Worm (Caenorhabditis elegans) whole organism, L3 larva: ENCODE results near the gene egl-10.

Source experiments
- R02D3.7 ChIP-seq: fragments of 150-350 bp; optimal IDR thresholded peaks from 2 replicates; lab custom pipeline; 2014; ENCODE audit warnings: missing biosample characterization, missing genetic modification characterization
- ZK546.5 ChIP-seq: sonication (generic microtip); optimal IDR thresholded peaks from 2 replicates; lab custom pipeline; 2017; ENCODE audit warnings: missing biosample characterization, missing genetic modification characterization
- aly-2 ChIP-seq: fragments of 150-350 bp; optimal IDR thresholded peaks from 2 replicates; lab custom pipeline; 2014; ENCODE audit warnings: missing biosample characterization, missing genetic modification characterization
- ceh-16 ChIP-seq: sonication (generic microtip); optimal IDR thresholded peaks from 2 replicates; lab custom pipeline; 2017; ENCODE audit warnings: missing biosample characterization, missing genetic modification characterization
- ceh-28 ChIP-seq: fragments of 150-350 bp; optimal IDR thresholded peaks from 2 replicates; lab custom pipeline; 2014; ENCODE audit warnings: missing biosample characterization, missing genetic modification reagents, missing genetic modification characterization
- ceh-82 ChIP-seq: fragments of 150-350 bp; optimal IDR thresholded peaks from 2 replicates; lab custom pipeline; 2014; ENCODE audit warnings: missing biosample characterization, missing genetic modification characterization
- ceh-9 ChIP-seq: sonication (generic microtip); optimal IDR thresholded peaks from 2 replicates; lab custom pipeline; 2018; ENCODE audit warnings: missing biosample characterization, missing genetic modification characterization
- daf-12 ChIP-seq: fragments of 150-350 bp; optimal IDR thresholded peaks from 2 replicates; lab custom pipeline; 2014; ENCODE audit warnings: missing biosample characterization, missing genetic modification reagents, missing genetic modification characterization
- egl-27 ChIP-seq: sonication (generic microtip); optimal IDR thresholded peaks from 4 replicates; lab custom pipeline; 2017; ENCODE audit warnings: missing biosample characterization, missing genetic modification reagents, missing genetic modification characterization
- egl-5 ChIP-seq: fragments of 150-350 bp; optimal IDR thresholded peaks from 2 replicates; lab custom pipeline; 2017; ENCODE audit warnings: missing biosample characterization, missing genetic modification reagents, missing genetic modification characterization, inconsistent platforms
- elt-1 ChIP-seq: fragments of 150-350 bp; optimal IDR thresholded peaks from 2 replicates; lab custom pipeline; 2014; ENCODE audit warnings: missing biosample characterization, missing genetic modification characterization
- elt-3 ChIP-seq, 3 experiments: fragments of 150-350 bp in 1 of 3; sonication (generic microtip) in 2 of 3; optimal IDR thresholded peaks; 2 replicates in 2 of 3; 4 replicates in 1 of 3; lab custom pipeline; 2014 to 2017; ENCODE audit warnings: missing biosample characterization in 3 of 3, missing genetic modification characterization in 3 of 3
- eor-1 ChIP-seq, 2 experiments: fragments of 150-350 bp; optimal IDR thresholded peaks; 2 replicates each; lab custom pipeline; 2014 to 2018; ENCODE audit warnings: missing biosample characterization in 2 of 2, missing genetic modification characterization in 2 of 2
- fkh-10 ChIP-seq: sonication (generic microtip); optimal IDR thresholded peaks from 2 replicates; lab custom pipeline; 2017; ENCODE audit warnings: missing biosample characterization, missing genetic modification reagents, missing genetic modification characterization
- fkh-2 ChIP-seq: fragments of 150-350 bp; optimal IDR thresholded peaks from 2 replicates; lab custom pipeline; 2014; ENCODE audit warnings: missing biosample characterization, missing genetic modification reagents, missing genetic modification characterization
- hmg-11 ChIP-seq: sonication (generic microtip); optimal IDR thresholded peaks from 2 replicates; lab custom pipeline; 2016; ENCODE audit warnings: missing genetic modification characterization, missing compliant biosample characterization
- jun-1 ChIP-seq: fragments of 150-350 bp; optimal IDR thresholded peaks from 2 replicates; lab custom pipeline; 2014; ENCODE audit warnings: missing biosample characterization, missing genetic modification reagents, missing genetic modification characterization
- lin-39 ChIP-seq: fragments of 150-350 bp; optimal IDR thresholded peaks from 2 replicates; lab custom pipeline; 2018; ENCODE audit warnings: missing biosample characterization, missing genetic modification reagents, missing genetic modification characterization
- lsy-12 ChIP-seq: sonication (generic microtip); optimal IDR thresholded peaks from 2 replicates; lab custom pipeline; 2016; ENCODE audit warnings: mild to moderate bottlenecking, missing genetic modification characterization, missing compliant biosample characterization
- mml-1 ChIP-seq: fragments of 150-350 bp; sonication (generic microtip); optimal IDR thresholded peaks from 3 replicates; lab custom pipeline; 2014; ENCODE audit warnings: missing biosample characterization, missing genetic modification characterization
- nfya-1 ChIP-seq: sonication (generic microtip); optimal IDR thresholded peaks from 2 replicates; lab custom pipeline; 2017; ENCODE audit warnings: missing genetic modification characterization, mild to moderate bottlenecking, missing compliant biosample characterization, antibody characterized with exemption, moderate library complexity; ENCODE audit not compliant: insufficient read depth
- nhr-11 ChIP-seq: fragments of 150-350 bp; optimal IDR thresholded peaks from 2 replicates; lab custom pipeline; 2014; ENCODE audit warnings: missing biosample characterization, missing genetic modification characterization
- nhr-23 ChIP-seq: fragments of 150-350 bp; optimal IDR thresholded peaks from 2 replicates; lab custom pipeline; 2014; ENCODE audit warnings: missing biosample characterization, missing genetic modification reagents, missing genetic modification characterization
- nhr-237 ChIP-seq: fragments of 150-350 bp; optimal IDR thresholded peaks from 2 replicates; lab custom pipeline; 2014; ENCODE audit warnings: missing biosample characterization, missing genetic modification characterization
- nhr-25 ChIP-seq: sonication (generic microtip); optimal IDR thresholded peaks from 2 replicates; lab custom pipeline; 2017; ENCODE audit warnings: missing biosample characterization, missing genetic modification characterization
- nhr-28 ChIP-seq: fragments of 150-350 bp; optimal IDR thresholded peaks from 2 replicates; lab custom pipeline; 2014; ENCODE audit warnings: missing biosample characterization, missing genetic modification characterization
- nhr-67 ChIP-seq: fragments of 150-350 bp; optimal IDR thresholded peaks from 2 replicates; lab custom pipeline; 2014; ENCODE audit warnings: missing biosample characterization, missing genetic modification characterization
- nhr-76 ChIP-seq: fragments of 150-350 bp; sonication (generic microtip); optimal IDR thresholded peaks from 5 replicates; lab custom pipeline; 2014; ENCODE audit warnings: missing biosample characterization, missing genetic modification characterization
- nhr-77 ChIP-seq: fragments of 150-350 bp; optimal IDR thresholded peaks from 2 replicates; lab custom pipeline; 2014; ENCODE audit warnings: missing biosample characterization, missing genetic modification characterization
- pha-4 ChIP-seq: fragments of 150-350 bp; optimal IDR thresholded peaks from 2 replicates; lab custom pipeline; 2014; ENCODE audit warnings: missing biosample characterization, missing genetic modification reagents, missing genetic modification characterization
- pqm-1 ChIP-seq: fragments of 150-350 bp; optimal IDR thresholded peaks from 2 replicates; lab custom pipeline; 2017; ENCODE audit warnings: missing biosample characterization, missing genetic modification characterization, inconsistent platforms
- skn-1 ChIP-seq: fragments of 150-350 bp; optimal IDR thresholded peaks from 2 replicates; lab custom pipeline; 2014; ENCODE audit warnings: missing biosample characterization, missing genetic modification characterization
- snpc-4 ChIP-seq: fragments of 150-350 bp; optimal IDR thresholded peaks from 2 replicates; lab custom pipeline; 2014; ENCODE audit warnings: missing biosample characterization, missing genetic modification characterization
- tbx-2 ChIP-seq: sonication (generic microtip); optimal IDR thresholded peaks from 2 replicates; lab custom pipeline; 2016; ENCODE audit warnings: mild to moderate bottlenecking, missing genetic modification characterization, missing compliant biosample characterization
- unc-62 ChIP-seq: fragments of 150-350 bp; sonication (generic microtip); optimal IDR thresholded peaks from 4 replicates; lab custom pipeline; 2014; ENCODE audit warnings: missing biosample characterization, missing genetic modification reagents, missing genetic modification characterization
- zag-1 ChIP-seq: fragments of 150-350 bp; optimal IDR thresholded peaks from 2 replicates; lab custom pipeline; 2014; ENCODE audit warnings: missing biosample characterization, missing genetic modification characterization
- ztf-4 ChIP-seq: fragments of 150-350 bp; optimal IDR thresholded peaks from 2 replicates; lab custom pipeline; 2014; ENCODE audit warnings: missing biosample characterization, missing genetic modification characterization

The egl-10 gene

ce11 chrV:12465399-12465798 lies 2.6 kb upstream of the egl-10 start (continued):
- TF ChIP-seq eor-1 (tag; optimal IDR thresholded peaks at IDR 0.05; lab: Kevin White, UChicago) (no peak), hmg-11 (tag; lab: Kevin White, UChicago) (peak; percentile 95), nhr-11 (tag; lab: Kevin White, UChicago) (peak; percentile 26), ztf-4 (tag; lab: Kevin White, UChicago) (no peak), ceh-16 (no peak), ceh-28 (tag; lab: Kevin White, UChicago) (peak; percentile 72), egl-5 (tag; lab: Kevin White, UChicago) (peak; percentile 83), mml-1 (tag; lab: Kevin White, UChicago) (no peak), nhr-76 (tag; lab: Kevin White, UChicago) (no peak), aly-2 (tag; lab: Kevin White, UChicago) (no peak), elt-1 (peak; percentile 34), tbx-2 (peak; percentile 81), elt-3 (tag; optimal IDR thresholded peaks at IDR 0.05; lab: Kevin White, UChicago) (no peak), nhr-237 (tag; lab: Kevin White, UChicago) (no peak)

DNA sequence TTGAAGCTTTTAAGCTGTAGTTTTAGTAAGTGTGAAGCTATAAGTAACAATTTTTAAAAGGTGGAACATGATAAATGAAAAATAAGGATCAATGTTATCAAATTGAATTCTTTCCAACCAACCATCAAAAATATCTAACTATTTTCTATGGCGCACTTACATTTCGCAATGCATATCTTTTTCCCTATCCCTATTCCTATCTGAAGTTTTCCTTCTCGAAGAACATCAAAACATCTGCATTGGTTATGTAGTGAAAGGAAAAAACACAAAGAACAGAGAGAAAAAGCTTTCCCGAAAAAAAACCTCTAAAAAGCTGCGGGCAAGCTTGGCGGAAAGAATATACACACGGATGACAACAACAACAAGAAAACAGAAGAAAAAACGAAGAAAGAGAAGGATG lies 2.2 kb downstream of the egl-10 start:
- TF ChIP-seq elt-1: no peak
- peak; percentile 6 for TF ChIP-seq egl-5 (tag; lab: Kevin White, UChicago)
- no peak for TF ChIP-seq fkh-2 (tag; lab: Kevin White, UChicago)
- TF ChIP-seq, all 47 proteins: peak for 1

ce11 chrV:12455695-12456094 lies 7.1 kb downstream of the egl-10 start:
- TF ChIP-seq nfya-1: peak; percentile 20
- no peak for TF ChIP-seq egl-27 (tag; lab: Kevin White, UChicago)

DNA sequence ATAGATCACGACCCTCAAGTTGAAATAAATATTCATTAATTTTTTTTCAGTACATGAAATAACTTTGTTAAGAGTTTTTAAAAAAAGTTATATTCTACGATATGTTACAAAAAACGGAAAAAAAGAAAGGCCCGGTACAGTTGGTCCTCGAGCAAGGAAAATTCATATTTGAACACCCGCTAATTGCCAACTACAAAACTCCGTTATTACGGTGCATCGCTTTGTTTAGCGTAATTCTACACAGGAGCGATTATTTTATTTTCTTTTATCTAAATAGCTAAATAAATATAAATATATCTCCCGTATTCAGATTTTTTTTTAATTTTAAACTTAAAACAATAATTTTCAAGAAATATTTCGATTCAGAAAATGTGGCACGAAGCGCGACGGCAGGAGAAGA lies 12.4 kb downstream of the egl-10 start, which contains the start of gene F28C1.1:
Gene F28C1.1, plus strand, starts transcription at position 365 of the 400 bp plus-strand sequence.
- TF ChIP-seq R02D3.7 (tag; lab: Kevin White, UChicago) (peak; percentile 66), zag-1 (tag; lab: Kevin White, UChicago) (no peak), lsy-12 (tag; lab: Kevin White, UChicago) (no peak), nhr-25 (no peak), ceh-82 (no peak), snpc-4 (no peak), pha-4 (tag; lab: Kevin White, UChicago) (peak; percentile 33), jun-1 (tag; lab: Kevin White, UChicago) (no peak), nfya-1 (peak; percentile 46)
- TF ChIP-seq, all 47 proteins: peak for 3

DNA sequence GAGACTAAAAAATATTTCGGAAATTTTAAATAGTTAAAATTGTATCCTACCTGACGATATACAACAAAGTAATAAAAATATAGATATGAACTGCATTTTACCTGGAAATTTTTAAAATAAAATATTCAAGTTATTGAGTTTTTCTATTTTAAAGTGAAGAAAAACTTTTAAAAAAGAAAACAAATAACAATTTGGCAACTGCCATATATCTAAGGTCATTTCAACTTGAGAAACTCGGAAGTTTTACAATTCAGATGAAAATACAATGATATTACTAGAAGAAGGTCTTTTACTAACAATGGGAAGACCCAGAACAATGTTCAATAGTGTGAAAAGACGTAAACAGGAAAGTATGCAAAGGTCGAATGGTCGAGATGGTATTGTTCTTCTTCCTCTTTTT lies 12.9 kb downstream of the egl-10 start, which contains the start of gene C54D10.10:
Gene C54D10.10, minus strand, starts transcription at position 101 of the 400 bp plus-strand sequence.
- TF ChIP-seq ceh-28 (tag; lab: Kevin White, UChicago) (no peak), hmg-11 (tag; lab: Kevin White, UChicago) (no peak), R02D3.7 (tag; lab: Kevin White, UChicago) (no peak), nhr-23 (tag; lab: Kevin White, UChicago) (no peak), pqm-1 (tag; lab: Kevin White, UChicago) (no peak), nhr-28 (tag; lab: Kevin White, UChicago) (no peak), ZK546.5 (tag; lab: Kevin White, UChicago) (no peak), nhr-76 (tag; lab: Kevin White, UChicago) (no peak)

DNA sequence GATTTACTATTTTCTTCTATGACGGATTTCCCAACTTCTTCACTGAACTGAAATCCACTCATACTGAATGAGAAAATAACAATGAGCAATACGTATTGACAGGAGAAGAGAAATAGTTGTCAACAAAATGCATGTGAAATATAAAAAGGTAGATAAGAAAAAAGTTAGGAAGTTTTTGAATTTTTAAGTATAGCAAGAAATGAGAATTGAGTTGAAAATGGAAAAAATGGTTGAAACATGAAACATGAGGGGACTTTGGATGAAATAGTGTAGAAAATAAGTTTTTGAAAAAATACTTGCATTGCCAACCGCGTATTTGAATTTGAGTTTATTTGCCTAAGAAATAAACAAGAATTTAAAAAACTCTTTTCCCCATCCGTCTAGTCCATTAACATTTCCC lies 15.9 kb downstream of the egl-10 start, which contains the start of the genes pals-38 and C54D10.9:
Gene pals-38, minus strand, starts transcription at position 101 of the 400 bp plus-strand sequence.
Gene C54D10.9, plus strand, starts transcription at position 259 of the 400 bp plus-strand sequence.
- TF ChIP-seq fkh-2 (tag; lab: Kevin White, UChicago): no peak
- TF ChIP-seq nhr-77: no peak
- TF ChIP-seq fkh-10 (GFP tag; lab: Kevin White, UChicago): no peak
- TF ChIP-seq snpc-4: no peak
- no peak for TF ChIP-seq unc-62 (GFP tag; lab: Kevin White, UChicago)
- TF ChIP-seq nhr-28 (tag; lab: Kevin White, UChicago): no peak
- TF ChIP-seq hmg-11 (tag; lab: Kevin White, UChicago): no peak
- no peak for TF ChIP-seq pha-4 (tag; lab: Kevin White, UChicago)
- no peak for TF ChIP-seq nhr-67 (tag; lab: Kevin White, UChicago)
- no peak for TF ChIP-seq elt-3 (tag; optimal IDR thresholded peaks at IDR 0.05; lab: Kevin White, UChicago)
- no peak for TF ChIP-seq daf-12 (tag; lab: Kevin White, UChicago)
- no peak for TF ChIP-seq lin-39 (tag; lab: Kevin White, UChicago)
- TF ChIP-seq skn-1: no peak
- no peak for TF ChIP-seq zag-1 (tag; lab: Kevin White, UChicago)
- TF ChIP-seq ZK546.5 (tag; lab: Kevin White, UChicago): no peak
- no peak for TF ChIP-seq ceh-9 (tag; lab: Kevin White, UChicago)
